Worm (Caenorhabditis elegans): ENCODE data around the gene irld-39.

- TF ChIP-seq ceh-9 (tag; optimal IDR thresholded peaks at IDR 0.05) (no peak), eor-1 (tag; optimal IDR thresholded peaks at IDR 0.05) (no peak), ama-1 (optimal IDR thresholded peaks at IDR 0.05) (no peak), snpc-4 (tag; optimal IDR thresholded peaks at IDR 0.05) (no peak)
Observed at ce11 chrIV:16236827-16237226, 3.9 kb downstream of the irld-39 start.

All from whole organism, L3 larva.